Fruit fly (Drosophila melanogaster) whole organism, embryonic: ENCODE measurements around the gene Spt20.
A peak's percentile ranks its signal among the peaks of the same experiment; 100 is the strongest.

Experiments used
- Antp ChIP-seq: fragments of 200-800 bp; sonication (Bioruptor generic); optimal IDR thresholded peaks from 3 replicates; lab custom pipeline; 2016; ENCODE audit warnings: missing biosample characterization, missing genetic modification characterization
- Asciz ChIP-seq: fragments of 200-800 bp; sonication (Bioruptor generic); optimal IDR thresholded peaks from 2 replicates; lab custom pipeline; 2017; ENCODE audit warnings: missing biosample characterization, mild to moderate bottlenecking, missing genetic modification characterization, missing genetic modification reagents
- B-H2 ChIP-seq: fragments of 200-800 bp; sonication (Bioruptor generic); optimal IDR thresholded peaks from 2 replicates; lab custom pipeline; 2018; ENCODE audit warnings: missing biosample characterization, mild to moderate bottlenecking, missing genetic modification characterization
- Bgb ChIP-seq: fragments of 200-800 bp; sonication (Bioruptor generic); IDR thresholded peaks from 2 replicates; pipeline ENCODE4 v1.3.6; 2022; ENCODE audit warnings: missing biosample characterization, missing genetic modification characterization; ENCODE audit not compliant: partially characterized antibody
- Blimp-1 ChIP-seq: fragments of 200-800 bp; sonication (Bioruptor generic); optimal IDR thresholded peaks from 3 replicates; lab custom pipeline; 2018; ENCODE audit warnings: missing biosample characterization, missing genetic modification characterization, mild to moderate bottlenecking, moderate library complexity, missing genetic modification reagents
- CG10431 ChIP-seq: fragments of 200-800 bp; sonication (Bioruptor generic); optimal IDR thresholded peaks from 3 replicates; lab custom pipeline; 2018; ENCODE audit warnings: missing biosample characterization, mild to moderate bottlenecking, missing genetic modification characterization
- CG11093 ChIP-seq: fragments of 200-800 bp; sonication (Bioruptor generic); IDR thresholded peaks from 3 replicates; pipeline ENCODE4 v1.3.6; 2022; ENCODE audit warnings: missing biosample characterization, missing genetic modification characterization
- CG12769 ChIP-seq: fragments of 200-800 bp; sonication (Bioruptor generic); optimal IDR thresholded peaks from 2 replicates; lab custom pipeline; 2019; ENCODE audit warnings: missing biosample characterization, mild to moderate bottlenecking, missing genetic modification characterization, moderate library complexity
- CG13424 ChIP-seq: fragments of 200-800 bp; sonication (Bioruptor generic); optimal IDR thresholded peaks from 2 replicates; lab custom pipeline; 2019; ENCODE audit warnings: missing biosample characterization, mild to moderate bottlenecking, missing genetic modification characterization, moderate library complexity
- CG15514 ChIP-seq: fragments of 200-800 bp; sonication (Bioruptor generic); optimal IDR thresholded peaks from 3 replicates; lab custom pipeline; 2017; ENCODE audit warnings: missing biosample characterization, missing genetic modification characterization, mild to moderate bottlenecking, moderate library complexity, missing genetic modification reagents
- CG1602 ChIP-seq: fragments of 200-800 bp; sonication (Bioruptor generic); optimal IDR thresholded peaks from 3 replicates; lab custom pipeline; 2016; ENCODE audit warnings: missing biosample characterization, missing genetic modification characterization
- CG17829 ChIP-seq: fragments of 200-800 bp; optimal IDR thresholded peaks from 2 replicates; lab custom pipeline; 2019; ENCODE audit warnings: missing biosample characterization, mild to moderate bottlenecking, missing genetic modification characterization, moderate library complexity
- CG18599 ChIP-seq: fragments of 200-800 bp; sonication (Bioruptor generic); optimal IDR thresholded peaks from 3 replicates; lab custom pipeline; 2017; ENCODE audit warnings: missing biosample characterization, missing genetic modification characterization, mild to moderate bottlenecking, moderate library complexity, missing genetic modification reagents
- CG2875 ChIP-seq: fragments of 200-800 bp; sonication (Bioruptor generic); optimal IDR thresholded peaks from 2 replicates; lab custom pipeline; 2017; ENCODE audit warnings: missing biosample characterization, mild to moderate bottlenecking, missing genetic modification characterization, missing genetic modification reagents
- CG31388 ChIP-seq: fragments of 200-800 bp; sonication (Bioruptor generic); optimal IDR thresholded peaks from 2 replicates; lab custom pipeline; 2016; ENCODE audit warnings: missing biosample characterization, missing genetic modification characterization
- CG33213 ChIP-seq: fragments of 200-800 bp; sonication (Bioruptor generic); optimal IDR thresholded peaks from 3 replicates; lab custom pipeline; 2016; ENCODE audit warnings: missing biosample characterization, missing genetic modification characterization
- CG4617 ChIP-seq: fragments of 200-800 bp; sonication (Bioruptor generic); optimal IDR thresholded peaks from 3 replicates; lab custom pipeline; 2016; ENCODE audit warnings: missing biosample characterization, missing genetic modification characterization, borderline replicate concordance
- CG6854 ChIP-seq: fragments of 200-800 bp; sonication (Bioruptor generic); optimal IDR thresholded peaks from 3 replicates; lab custom pipeline; 2017; ENCODE audit warnings: missing biosample characterization, mild to moderate bottlenecking, missing genetic modification characterization
- CG8388 ChIP-seq: fragments of 200-800 bp; sonication (Bioruptor generic); optimal IDR thresholded peaks from 2 replicates; lab custom pipeline; 2019; ENCODE audit warnings: missing biosample characterization, mild to moderate bottlenecking, missing genetic modification characterization, moderate library complexity
- CG8944 ChIP-seq: fragments of 200-800 bp; sonication (Bioruptor generic); optimal IDR thresholded peaks from 3 replicates; lab custom pipeline; 2016; ENCODE audit warnings: missing biosample characterization, missing genetic modification characterization
- CHES-1-like ChIP-seq: fragments of 200-800 bp; sonication (Bioruptor generic); optimal IDR thresholded peaks from 2 replicates; lab custom pipeline; 2016; ENCODE audit warnings: missing biosample characterization, missing genetic modification characterization
- Chrac-16 ChIP-seq: fragments of 200-800 bp; sonication (Bioruptor generic); optimal IDR thresholded peaks from 3 replicates; lab custom pipeline; 2016; ENCODE audit warnings: missing biosample characterization, missing genetic modification characterization
- Dbx ChIP-seq: fragments of 200-800 bp; sonication (Bioruptor generic); IDR thresholded peaks from 3 replicates; pipeline ENCODE4 v1.3.6; 2022; ENCODE audit warnings: missing biosample characterization, missing genetic modification characterization
- Eip74EF ChIP-seq, 2 experiments: fragments of 200-800 bp in 1 of 2; fragments of >200 bp in 1 of 2; sonication (Bioruptor generic) in 1 of 2; optimal IDR thresholded peaks; 2 replicates each; lab custom pipeline; 2017 to 2019; ENCODE audit warnings: missing biosample characterization in 2 of 2, missing genetic modification characterization in 2 of 2, mild to moderate bottlenecking in 1 of 2, moderate library complexity in 1 of 2
- Jarid2 ChIP-seq: fragments of 200-800 bp; sonication (Bioruptor generic); optimal IDR thresholded peaks from 3 replicates; lab custom pipeline; 2017; ENCODE audit warnings: mild to moderate bottlenecking, missing biosample characterization, missing genetic modification reagents, missing genetic modification characterization
- Lim3 ChIP-seq: fragments of 200-800 bp; sonication (Bioruptor generic); IDR thresholded peaks from 2 replicates; pipeline ENCODE4 v1.3.6; 2022; ENCODE audit warnings: missing biosample characterization, missing genetic modification characterization
- MBD-R2 ChIP-seq: fragments of 200-800 bp; sonication (Bioruptor generic); IDR thresholded peaks from 2 replicates; pipeline ENCODE4 v1.3.6; 2022; ENCODE audit warnings: missing biosample characterization, missing genetic modification characterization
- Trl ChIP-seq, 3 experiments: fragments of >200 bp in 2 of 3; fragments of 200-800 bp in 1 of 3; sonication (Bioruptor generic) in 1 of 3; optimal IDR thresholded peaks; 2 replicates in 1 of 3; 3 replicates in 2 of 3; lab custom pipeline; 2016 to 2017; ENCODE audit warnings: missing biosample characterization in 1 of 3, missing genetic modification characterization in 1 of 3
- btn ChIP-seq: fragments of 200-800 bp; sonication (Bioruptor generic); optimal IDR thresholded peaks from 2 replicates; lab custom pipeline; 2016; ENCODE audit warnings: missing biosample characterization, missing genetic modification characterization
- cato ChIP-seq: fragments of 200-800 bp; sonication (Bioruptor generic); optimal IDR thresholded peaks from 2 replicates; lab custom pipeline; 2016; ENCODE audit warnings: missing biosample characterization, missing genetic modification characterization, borderline replicate concordance
- emc ChIP-seq: fragments of 200-800 bp; sonication (Bioruptor generic); optimal IDR thresholded peaks from 2 replicates; lab custom pipeline; 2016; ENCODE audit warnings: missing biosample characterization, missing genetic modification characterization
- fd3F ChIP-seq: fragments of 200-800 bp; sonication (Bioruptor generic); optimal IDR thresholded peaks from 2 replicates; lab custom pipeline; 2018; ENCODE audit warnings: missing biosample characterization, mild to moderate bottlenecking, missing genetic modification characterization, moderate library complexity
- ftz-f1 ChIP-seq: fragments of 200-800 bp; sonication (Bioruptor generic); optimal IDR thresholded peaks from 2 replicates; lab custom pipeline; 2016; ENCODE audit warnings: missing biosample characterization, missing genetic modification characterization
- fu2 ChIP-seq: fragments of 200-800 bp; sonication (Bioruptor generic); optimal IDR thresholded peaks from 2 replicates; lab custom pipeline; 2016; ENCODE audit warnings: missing biosample characterization, missing genetic modification characterization
- gcm2 ChIP-seq: fragments of 200-800 bp; sonication (Bioruptor generic); optimal IDR thresholded peaks from 2 replicates; lab custom pipeline; 2016; ENCODE audit warnings: missing biosample characterization, missing genetic modification characterization
- gem ChIP-seq: fragments of 200-800 bp; sonication (Bioruptor generic); optimal IDR thresholded peaks from 2 replicates; lab custom pipeline; 2019; ENCODE audit warnings: missing biosample characterization, mild to moderate bottlenecking, missing genetic modification characterization, moderate library complexity
- h ChIP-seq: fragments of >200 bp; optimal IDR thresholded peaks from 2 replicates; lab custom pipeline; 2017
- hb ChIP-seq: fragments of 200-800 bp; sonication (Bioruptor generic); IDR thresholded peaks from 3 replicates; pipeline ENCODE4 v1.3.6; 2022; ENCODE audit warnings: missing biosample characterization, missing genetic modification characterization; ENCODE audit not compliant: partially characterized antibody
- jigr1 ChIP-seq: fragments of 200-800 bp; sonication (Bioruptor generic); IDR thresholded peaks from 3 replicates; pipeline ENCODE4 v1.3.6; 2022; ENCODE audit warnings: missing biosample characterization, missing genetic modification characterization
- nau ChIP-seq: fragments of 200-800 bp; sonication (Bioruptor generic); optimal IDR thresholded peaks from 3 replicates; lab custom pipeline; 2017; ENCODE audit warnings: missing biosample characterization, mild to moderate bottlenecking, missing genetic modification characterization, missing genetic modification reagents
- peb ChIP-seq: fragments of 200-800 bp; sonication (Bioruptor generic); IDR thresholded peaks from 2 replicates; pipeline ENCODE4 v1.3.6; 2022; ENCODE audit warnings: missing biosample characterization, missing genetic modification characterization
- pum ChIP-seq: fragments of 200-800 bp; sonication (Bioruptor generic); optimal IDR thresholded peaks from 2 replicates; lab custom pipeline; 2016; ENCODE audit warnings: missing biosample characterization, missing genetic modification characterization
- run ChIP-seq: fragments of 200-800 bp; sonication (Bioruptor generic); optimal IDR thresholded peaks from 3 replicates; lab custom pipeline; 2018; ENCODE audit warnings: missing biosample characterization, mild to moderate bottlenecking, missing genetic modification characterization
- sc ChIP-seq, 3 experiments: fragments of >200 bp in 2 of 3; fragments of 200-800 bp in 1 of 3; sonication (Bioruptor generic) in 1 of 3; optimal IDR thresholded peaks; 2 replicates in 2 of 3; 3 replicates in 1 of 3; lab custom pipeline; 2017; ENCODE audit warnings: mild to moderate bottlenecking in 1 of 3, missing biosample characterization in 1 of 3, missing genetic modification characterization in 1 of 3, missing genetic modification reagents in 1 of 3
- sug ChIP-seq: fragments of 200-800 bp; optimal IDR thresholded peaks from 2 replicates; lab custom pipeline; 2019; ENCODE audit warnings: missing biosample characterization, mild to moderate bottlenecking, missing genetic modification characterization, moderate library complexity
- tio ChIP-seq: fragments of 200-800 bp; sonication (Bioruptor generic); optimal IDR thresholded peaks from 2 replicates; lab custom pipeline; 2017; ENCODE audit warnings: missing biosample characterization, missing genetic modification characterization, inconsistent platforms
- twi ChIP-seq: fragments of 200-800 bp; optimal IDR thresholded peaks from 2 replicates; lab custom pipeline; 2019; ENCODE audit warnings: missing biosample characterization, mild to moderate bottlenecking, missing genetic modification characterization, moderate library complexity
- unpg ChIP-seq: fragments of 200-800 bp; sonication (Bioruptor generic); optimal IDR thresholded peaks from 3 replicates; lab custom pipeline; 2018; ENCODE audit warnings: missing biosample characterization, mild to moderate bottlenecking, missing genetic modification characterization, moderate library complexity

Spt20 gene

DNA sequence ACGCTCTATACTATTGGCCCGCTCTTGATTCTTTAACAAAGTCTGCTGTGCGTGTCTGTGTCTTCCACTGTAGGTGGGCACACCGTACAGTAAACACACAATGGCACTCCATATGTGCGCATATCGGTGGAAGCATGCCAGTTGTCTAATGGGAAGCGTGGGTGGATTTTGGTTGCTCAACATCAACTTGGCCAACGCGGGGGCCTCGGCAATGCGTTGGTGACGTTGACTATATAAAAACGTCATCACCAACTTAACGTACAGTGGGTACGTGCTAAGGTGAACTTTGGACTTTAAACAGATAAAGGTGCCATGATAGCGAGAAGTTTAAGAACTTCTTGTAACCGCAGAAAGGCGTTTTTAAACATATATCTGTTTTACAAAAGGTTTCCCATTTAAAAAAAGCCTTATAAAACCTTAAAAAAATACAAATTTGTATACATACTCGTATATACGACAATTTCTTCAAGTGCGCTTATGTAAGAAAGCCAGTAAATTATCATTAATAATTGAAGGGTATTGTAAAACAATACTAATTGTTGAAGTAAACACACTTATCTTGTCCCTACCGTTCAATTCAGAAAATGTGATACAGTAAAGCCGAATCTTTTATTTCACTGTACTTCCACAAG lies 22.8 kb upstream of the Spt20 start (continued):
- no peak for TF ChIP-seq ftz-f1 (GFP tag; lab: Kevin White, UChicago)
- TF ChIP-seq peb: no peak
- TF ChIP-seq sug (tag; lab: Kevin White, UChicago): peak; percentile 15
- TF ChIP-seq CG12769 (tag; lab: Kevin White, UChicago): peak; percentile 52
- no peak for TF ChIP-seq Chrac-16 (GFP tag; lab: Kevin White, UChicago)
- no peak for TF ChIP-seq tio
- TF ChIP-seq CG33213 (GFP tag; lab: Kevin White, UChicago): no peak
- no peak for TF ChIP-seq twi
- TF ChIP-seq MBD-R2: no peak
- TF ChIP-seq Antp (GFP tag; lab: Kevin White, UChicago): peak; percentile 19
- TF ChIP-seq Lim3: no peak
- TF ChIP-seq CG13424 (tag; lab: Kevin White, UChicago): peak; percentile 53
- TF ChIP-seq emc (GFP tag; lab: Kevin White, UChicago): no peak
- no peak for TF ChIP-seq sc (optimal IDR thresholded peaks at IDR 0.05; lab: Kevin White, UChicago)
- no peak for TF ChIP-seq sc (GFP tag; optimal IDR thresholded peaks at IDR 0.05; lab: Kevin White, UChicago)
- TF ChIP-seq gem (tag; lab: Kevin White, UChicago): peak; percentile 69
- no peak for TF ChIP-seq run (tag; lab: Kevin White, UChicago)
- no peak for TF ChIP-seq btn (GFP tag; lab: Kevin White, UChicago)
- peak; percentile 40 for TF ChIP-seq Asciz
- no peak for TF ChIP-seq gcm2 (GFP tag; lab: Kevin White, UChicago)
- no peak for TF ChIP-seq CG4617 (GFP tag; lab: Kevin White, UChicago)
- peak; percentile 35 for TF ChIP-seq fd3F
- no peak for TF ChIP-seq CHES-1-like (GFP tag; lab: Kevin White, UChicago)
- TF ChIP-seq cato (GFP tag; lab: Kevin White, UChicago): no peak
- TF ChIP-seq CG1602: peak; percentile 19
- TF ChIP-seq Eip74EF (GFP tag; optimal IDR thresholded peaks at IDR 0.05; lab: Kevin White, UChicago): no peak
- TF ChIP-seq CG11093 (GFP tag; lab: Robert Waterston, UW): no peak
- no peak for TF ChIP-seq CG31388 (GFP tag; lab: Kevin White, UChicago)
- TF ChIP-seq Bgb (GFP tag; lab: Robert Waterston, UW): no peak
- peak; percentile 15 for TF ChIP-seq B-H2
- peak; percentile 14 for TF ChIP-seq Blimp-1 (GFP tag; lab: Kevin White, UChicago)
- TF ChIP-seq hb (GFP tag; lab: Robert Waterston, UW): no peak
- peak; percentile 31 for TF ChIP-seq unpg (GFP tag; lab: Kevin White, UChicago)
- no peak for TF ChIP-seq Jarid2 (GFP tag; lab: Kevin White, UChicago)
- TF ChIP-seq Trl (optimal IDR thresholded peaks at IDR 0.05; lab: Kevin White, UChicago): peak in 1 of 2 experiments; percentile 23
- no peak for TF ChIP-seq Trl (GFP tag; optimal IDR thresholded peaks at IDR 0.05; lab: Kevin White, UChicago)
- TF ChIP-seq CG10431 (GFP tag; lab: Kevin White, UChicago): no peak
- no peak for TF ChIP-seq CG17829 (tag; lab: Kevin White, UChicago)
- TF ChIP-seq CG18599: peak; percentile 63
- peak; percentile 8 for TF ChIP-seq CG8944
- 0 out of 3 replicates have a peak, but pooled peaks have one; percentile 23 for TF ChIP-seq Dbx (GFP tag; lab: Robert Waterston, UW)
- peak; percentile 40 for TF ChIP-seq CG15514 (GFP tag; lab: Kevin White, UChicago)
- no peak for TF ChIP-seq h (lab: Kevin White, UChicago)
- no peak for TF ChIP-seq pum (GFP tag; lab: Kevin White, UChicago)
- peak; percentile 25 for TF ChIP-seq fu2 (GFP tag; lab: Kevin White, UChicago)
- no peak for TF ChIP-seq CG8388 (GFP tag; lab: Kevin White, UChicago)
- no peak for TF ChIP-seq nau (GFP tag; lab: Kevin White, UChicago)
- no peak for TF ChIP-seq CG2875 (GFP tag; lab: Kevin White, UChicago)
- no peak for TF ChIP-seq jigr1 (GFP tag; lab: Robert Waterston, UW)
- TF ChIP-seq CG6854 (GFP tag; lab: Kevin White, UChicago): peak; percentile 64
